Fruit fly (Drosophila melanogaster) whole organism, embryonic: Measurements from ENCODE around the gene vih.

Experiments used
- CG10431 ChIP-seq: fragments of 200-800 bp; sonication (Bioruptor generic); optimal IDR thresholded peaks from 3 replicates; lab custom pipeline; 2018; ENCODE audit warnings: missing biosample characterization, mild to moderate bottlenecking, missing genetic modification characterization
- CG11247 ChIP-seq: fragments of 200-800 bp; sonication (Bioruptor generic); IDR thresholded peaks from 2 replicates; pipeline ENCODE4 v1.3.6; 2022; ENCODE audit warnings: missing biosample characterization, missing genetic modification characterization
- CG11504 ChIP-seq: fragments of 200-800 bp; sonication (Bioruptor generic); optimal IDR thresholded peaks from 3 replicates; lab custom pipeline; 2019; ENCODE audit warnings: missing biosample characterization, mild to moderate bottlenecking, missing genetic modification characterization, moderate library complexity
- CG11696 ChIP-seq: fragments of 200-800 bp; sonication (Bioruptor generic); IDR thresholded peaks from 2 replicates; pipeline ENCODE4 v1.3.6; 2022; ENCODE audit warnings: missing biosample characterization, missing genetic modification characterization
- CG12104 ChIP-seq: fragments of 200-800 bp; sonication (Bioruptor generic); optimal IDR thresholded peaks from 3 replicates; lab custom pipeline; 2016; ENCODE audit warnings: missing biosample characterization, missing genetic modification characterization
- CG14860 ChIP-seq: fragments of 200-800 bp; sonication (Bioruptor generic); IDR thresholded peaks from 3 replicates; pipeline ENCODE4 v1.3.6; 2022; ENCODE audit warnings: missing biosample characterization, missing genetic modification characterization; ENCODE audit not compliant: partially characterized antibody
- CG15073 ChIP-seq: fragments of 200-800 bp; sonication (Bioruptor generic); optimal IDR thresholded peaks from 2 replicates; lab custom pipeline; 2016; ENCODE audit warnings: missing biosample characterization, missing genetic modification characterization
- CG15514 ChIP-seq: fragments of 200-800 bp; sonication (Bioruptor generic); optimal IDR thresholded peaks from 3 replicates; lab custom pipeline; 2017; ENCODE audit warnings: missing biosample characterization, missing genetic modification characterization, mild to moderate bottlenecking, moderate library complexity, missing genetic modification reagents
- CG1647 ChIP-seq: fragments of 200-800 bp; sonication (Bioruptor generic); optimal IDR thresholded peaks from 3 replicates; lab custom pipeline; 2016; ENCODE audit warnings: missing biosample characterization, missing genetic modification characterization
- CG17568 ChIP-seq: fragments of 200-800 bp; sonication (Bioruptor generic); optimal IDR thresholded peaks from 2 replicates; lab custom pipeline; 2018; ENCODE audit warnings: missing biosample characterization, mild to moderate bottlenecking, missing genetic modification characterization, moderate library complexity
- CG17612 ChIP-seq: fragments of 200-800 bp; sonication (Bioruptor generic); IDR thresholded peaks from 2 replicates; pipeline ENCODE4 v1.3.6; 2022; ENCODE audit warnings: missing biosample characterization, missing genetic modification characterization
- CG17802 ChIP-seq: fragments of 200-800 bp; sonication (Bioruptor generic); optimal IDR thresholded peaks from 2 replicates; lab custom pipeline; 2018; ENCODE audit warnings: missing biosample characterization, mild to moderate bottlenecking, missing genetic modification characterization, moderate library complexity
- CG2129 ChIP-seq: fragments of 200-800 bp; sonication (Bioruptor generic); IDR thresholded peaks from 2 replicates; pipeline ENCODE4 v1.3.6; 2022; ENCODE audit warnings: missing biosample characterization, missing genetic modification characterization; ENCODE audit not compliant: partially characterized antibody
- CG3407 ChIP-seq: fragments of 200-800 bp; sonication (Bioruptor generic); optimal IDR thresholded peaks from 2 replicates; lab custom pipeline; 2018; ENCODE audit warnings: missing biosample characterization, mild to moderate bottlenecking, missing genetic modification characterization
- CG4404 ChIP-seq: fragments of 200-800 bp; sonication (Bioruptor generic); IDR thresholded peaks from 2 replicates; pipeline ENCODE4 v1.3.6; 2022; ENCODE audit warnings: missing biosample characterization, missing genetic modification characterization
- CG6272 ChIP-seq: fragments of 200-800 bp; sonication (Bioruptor generic); IDR thresholded peaks from 2 replicates; pipeline ENCODE4 v1.3.6; 2022; ENCODE audit warnings: missing biosample characterization, missing genetic modification characterization
- CG6654 ChIP-seq: fragments of 200-800 bp; sonication (Bioruptor generic); optimal IDR thresholded peaks from 2 replicates; lab custom pipeline; 2017; ENCODE audit warnings: missing biosample characterization, mild to moderate bottlenecking, missing genetic modification characterization
- CG6765 ChIP-seq: fragments of 200-800 bp; sonication (Bioruptor generic); optimal IDR thresholded peaks from 3 replicates; lab custom pipeline; 2017; ENCODE audit warnings: missing biosample characterization, mild to moderate bottlenecking, missing genetic modification characterization
- CG8089 ChIP-seq: fragments of 200-800 bp; sonication (Bioruptor generic); optimal IDR thresholded peaks from 3 replicates; lab custom pipeline; 2016; ENCODE audit warnings: missing biosample characterization, missing genetic modification characterization
- Dad ChIP-seq: fragments of 200-800 bp; sonication (Bioruptor generic); optimal IDR thresholded peaks from 3 replicates; lab custom pipeline; 2016; ENCODE audit warnings: missing biosample characterization, missing genetic modification characterization
- Dip3 ChIP-seq: fragments of 200-800 bp; sonication (Bioruptor generic); optimal IDR thresholded peaks from 3 replicates; lab custom pipeline; 2016; ENCODE audit warnings: missing biosample characterization, missing genetic modification characterization
- Dref ChIP-seq: fragments of 200-800 bp; sonication (Bioruptor generic); IDR thresholded peaks from 2 replicates; pipeline ENCODE4 v1.3.6; 2022; ENCODE audit warnings: missing biosample characterization, missing genetic modification characterization
- Drgx ChIP-seq: fragments of 200-800 bp; sonication (Bioruptor generic); IDR thresholded peaks from 2 replicates; pipeline ENCODE4 v1.3.6; 2022; ENCODE audit warnings: missing biosample characterization, missing genetic modification characterization
- Hmr ChIP-seq: fragments of 200-800 bp; sonication (Bioruptor generic); optimal IDR thresholded peaks from 3 replicates; lab custom pipeline; 2017; ENCODE audit warnings: mild to moderate bottlenecking, missing biosample characterization, missing genetic modification reagents, missing genetic modification characterization
- Lpt ChIP-seq: fragments of >200 bp; optimal IDR thresholded peaks from 2 replicates; lab custom pipeline; 2018; ENCODE audit warnings: missing biosample characterization, missing genetic modification characterization
- MESR4 ChIP-seq: fragments of 200-800 bp; sonication (Bioruptor generic); optimal IDR thresholded peaks from 2 replicates; lab custom pipeline; 2018; ENCODE audit warnings: missing biosample characterization, mild to moderate bottlenecking, missing genetic modification characterization, moderate library complexity
- Mrtf ChIP-seq: fragments of 200-800 bp; sonication (Bioruptor generic); IDR thresholded peaks from 3 replicates; pipeline ENCODE4 v1.3.6; 2022; ENCODE audit warnings: missing biosample characterization, missing genetic modification characterization
- Rfx ChIP-seq: fragments of 200-800 bp; sonication (Bioruptor generic); IDR thresholded peaks from 2 replicates; pipeline ENCODE4 v1.3.6; 2022; ENCODE audit warnings: missing biosample characterization, missing genetic modification characterization
- Side ChIP-seq: fragments of 200-800 bp; sonication (Bioruptor generic); optimal IDR thresholded peaks from 2 replicates; lab custom pipeline; 2016; ENCODE audit warnings: missing biosample characterization, missing genetic modification characterization
- caup ChIP-seq: fragments of 200-800 bp; sonication (Bioruptor generic); optimal IDR thresholded peaks from 3 replicates; lab custom pipeline; 2017; ENCODE audit warnings: missing biosample characterization, mild to moderate bottlenecking, missing genetic modification characterization, moderate library complexity; ENCODE audit not compliant: severe bottlenecking
- chif ChIP-seq, 2 experiments: fragments of 200-800 bp; sonication (Bioruptor generic); optimal IDR thresholded peaks; 3 replicates each; lab custom pipeline; 2016; ENCODE audit warnings: missing biosample characterization in 2 of 2, missing genetic modification characterization in 2 of 2
- chinmo ChIP-seq: fragments of 200-800 bp; sonication (Bioruptor generic); IDR thresholded peaks from 4 replicates; pipeline ENCODE4 v1.3.6; 2022; ENCODE audit warnings: missing biosample characterization, missing genetic modification characterization; ENCODE audit not compliant: partially characterized antibody
- dysf ChIP-seq: fragments of 200-800 bp; sonication (Bioruptor generic); IDR thresholded peaks from 3 replicates; pipeline ENCODE4 v1.3.6; 2022; ENCODE audit warnings: missing biosample characterization, missing genetic modification characterization
- fd102C ChIP-seq: fragments of 200-800 bp; sonication (Bioruptor generic); optimal IDR thresholded peaks from 2 replicates; lab custom pipeline; 2018; ENCODE audit warnings: missing biosample characterization, mild to moderate bottlenecking, missing genetic modification characterization, moderate library complexity
- fd3F ChIP-seq: fragments of 200-800 bp; sonication (Bioruptor generic); optimal IDR thresholded peaks from 2 replicates; lab custom pipeline; 2018; ENCODE audit warnings: missing biosample characterization, mild to moderate bottlenecking, missing genetic modification characterization, moderate library complexity
- fd96Cb ChIP-seq: fragments of 200-800 bp; sonication (Bioruptor generic); optimal IDR thresholded peaks from 2 replicates; lab custom pipeline; 2018; ENCODE audit warnings: missing biosample characterization, mild to moderate bottlenecking, missing genetic modification characterization, moderate library complexity
- gcm2 ChIP-seq: fragments of 200-800 bp; sonication (Bioruptor generic); optimal IDR thresholded peaks from 2 replicates; lab custom pipeline; 2016; ENCODE audit warnings: missing biosample characterization, missing genetic modification characterization
- gem ChIP-seq: fragments of 200-800 bp; sonication (Bioruptor generic); optimal IDR thresholded peaks from 2 replicates; lab custom pipeline; 2019; ENCODE audit warnings: missing biosample characterization, mild to moderate bottlenecking, missing genetic modification characterization, moderate library complexity
- grau ChIP-seq: fragments of 200-800 bp; optimal IDR thresholded peaks from 3 replicates; lab custom pipeline; 2019; ENCODE audit warnings: missing biosample characterization, mild to moderate bottlenecking, missing genetic modification characterization, moderate library complexity
- gsb ChIP-seq: fragments of 200-800 bp; sonication (Bioruptor generic); IDR thresholded peaks from 2 replicates; pipeline ENCODE4 v1.3.6; 2022; ENCODE audit warnings: missing biosample characterization, missing genetic modification characterization
- h ChIP-seq: fragments of >200 bp; optimal IDR thresholded peaks from 2 replicates; lab custom pipeline; 2017
- odd ChIP-seq: fragments of 200-800 bp; sonication (Bioruptor generic); optimal IDR thresholded peaks from 2 replicates; lab custom pipeline; 2017; ENCODE audit warnings: missing biosample characterization, mild to moderate bottlenecking, missing genetic modification characterization
- onecut ChIP-seq: fragments of 200-800 bp; sonication (Bioruptor generic); IDR thresholded peaks from 2 replicates; pipeline ENCODE4 v1.3.6; 2022; ENCODE audit warnings: missing biosample characterization, missing genetic modification characterization
- psq ChIP-seq: fragments of 200-800 bp; sonication (Bioruptor generic); optimal IDR thresholded peaks from 2 replicates; lab custom pipeline; 2017; ENCODE audit warnings: missing biosample characterization, missing genetic modification characterization
- rib ChIP-seq: fragments of 200-800 bp; sonication (Bioruptor generic); IDR thresholded peaks from 2 replicates; pipeline ENCODE4 v1.3.6; 2022; ENCODE audit warnings: missing biosample characterization, missing genetic modification characterization
- ro ChIP-seq: fragments of 200-800 bp; sonication (Bioruptor generic); IDR thresholded peaks from 2 replicates; pipeline ENCODE4 v1.3.6; 2022; ENCODE audit warnings: missing biosample characterization, missing genetic modification characterization
- slou ChIP-seq: fragments of 200-800 bp; sonication (Bioruptor generic); optimal IDR thresholded peaks from 3 replicates; lab custom pipeline; 2016; ENCODE audit warnings: missing biosample characterization, missing genetic modification characterization
- tap ChIP-seq: fragments of 200-800 bp; optimal IDR thresholded peaks from 3 replicates; lab custom pipeline; 2019; ENCODE audit warnings: missing biosample characterization, mild to moderate bottlenecking, missing genetic modification characterization, moderate library complexity
- trem ChIP-seq: fragments of 200-800 bp; optimal IDR thresholded peaks from 3 replicates; lab custom pipeline; 2019; ENCODE audit warnings: missing biosample characterization, mild to moderate bottlenecking, missing genetic modification characterization, moderate library complexity
- trh ChIP-seq: fragments of 200-800 bp; sonication (Bioruptor generic); optimal IDR thresholded peaks from 2 replicates; lab custom pipeline; 2016; ENCODE audit warnings: missing biosample characterization, missing genetic modification characterization
- wdn ChIP-seq: fragments of 200-800 bp; sonication (Bioruptor generic); IDR thresholded peaks from 2 replicates; pipeline ENCODE4 v1.3.6; 2022; ENCODE audit warnings: missing biosample characterization, missing genetic modification characterization

Gene vih

DNA sequence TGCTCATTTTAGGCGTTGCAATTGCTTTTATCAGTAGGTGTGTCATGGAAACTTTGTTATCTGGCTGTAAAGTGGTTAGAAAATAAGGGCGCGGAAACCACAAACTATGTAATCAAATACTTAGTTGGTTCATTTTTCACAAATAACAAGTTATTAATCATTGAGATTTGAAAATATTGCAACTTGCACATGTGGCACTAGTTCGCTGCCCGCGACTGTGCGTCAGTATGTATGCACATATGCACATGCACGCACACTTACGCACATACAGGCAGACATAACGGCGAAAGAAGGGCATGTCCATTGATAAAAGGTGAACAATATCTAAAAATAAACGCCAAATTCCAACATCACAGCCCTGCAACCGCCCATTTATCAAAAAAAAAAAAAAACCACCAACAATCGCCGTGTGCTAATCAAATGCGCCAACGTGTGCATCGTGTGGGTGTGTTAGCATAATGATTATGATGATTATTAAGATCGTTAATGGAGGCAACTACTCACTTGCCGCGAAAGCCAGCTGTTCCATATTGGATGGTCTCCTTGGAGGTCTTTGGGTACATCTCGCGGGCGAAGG is 25.4 kb downstream of the vih start (continued):
- TF ChIP-seq Hmr (no peak), CG17568 (no peak), fd96Cb (tag; lab: Kevin White, UChicago) (peak; percentile 42), CG4404 (GFP tag; lab: Robert Waterston, UW) (0 out of 2 replicates have a peak, but pooled peaks have one; percentile 11), tap (tag; lab: Kevin White, UChicago) (peak; percentile 49), CG11504 (peak; percentile 72), CG6765 (GFP tag; lab: Kevin White, UChicago) (no peak), CG6272 (GFP tag; lab: Robert Waterston, UW) (no peak), rib (no peak), wdn (GFP tag; lab: Robert Waterston, UW) (peak; percentile 22; the same call in 1 of the 2 replicates), gcm2 (GFP tag; lab: Kevin White, UChicago) (no peak), trem (tag; lab: Kevin White, UChicago) (peak; percentile 8), caup (peak; percentile 19), CG11247 (0 out of 2 replicates have a peak, but pooled peaks have one; percentile 43)

DNA sequence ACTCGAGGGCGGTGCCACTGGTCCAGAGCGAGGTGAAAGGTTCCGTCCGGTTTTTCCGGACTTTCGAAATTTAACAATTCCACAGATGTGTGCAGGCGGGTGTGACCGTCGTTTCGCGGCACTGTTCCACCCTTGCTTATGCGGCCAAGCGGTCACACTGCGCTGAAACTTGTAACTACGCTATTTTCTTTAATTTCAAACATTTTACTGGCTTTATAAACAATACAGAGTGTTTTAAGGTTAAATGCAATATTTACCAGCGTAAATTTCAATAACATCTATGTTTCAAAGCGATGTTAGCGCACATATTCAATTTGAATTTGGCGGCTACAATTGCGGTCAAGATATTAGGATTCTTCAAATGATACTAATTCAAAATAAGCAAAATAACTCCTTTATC is 26.0 kb downstream of the vih start, which contains the start of gene nst:
nst (minus strand) TSS at position 128 of the 400 bp plus-strand sequence.
- TF ChIP-seq Dad (no peak), CG6654 (no peak), Lpt (no peak), CG17612 (GFP tag; lab: Robert Waterston, UW) (no peak), CG12104 (no peak), CG8089 (GFP tag; lab: Kevin White, UChicago) (no peak), CG14860 (GFP tag; lab: Robert Waterston, UW) (no peak), Mrtf (no peak), CG10431 (GFP tag; lab: Kevin White, UChicago) (no peak), CG2129 (no peak), chif (GFP tag; optimal IDR thresholded peaks at IDR 0.05; lab: Kevin White, UChicago) (peak in 1 of 2 experiments; percentile 18), gem (peak; percentile 15), CG3407 (GFP tag; lab: Kevin White, UChicago) (no peak), CG1647 (GFP tag; lab: Kevin White, UChicago) (no peak), onecut (GFP tag; lab: Robert Waterston, UW) (no peak), CG15073 (GFP tag; lab: Kevin White, UChicago) (no peak), Side (GFP tag; lab: Kevin White, UChicago) (no peak), CG17802 (peak; percentile 2), Dref (GFP tag; lab: Robert Waterston, UW) (peak; percentile 33; the same call in 1 of the 2 replicates), gsb (GFP tag; lab: Robert Waterston, UW) (no peak), dysf (GFP tag; lab: Robert Waterston, UW) (no peak), CG15514 (peak; percentile 69), MESR4 (GFP tag; lab: Kevin White, UChicago) (no peak), h (lab: Kevin White, UChicago) (no peak), odd (GFP tag; lab: Kevin White, UChicago) (no peak), Rfx (GFP tag; lab: Robert Waterston, UW) (0 out of 2 replicates have a peak, but pooled peaks have one; percentile 28), Dip3 (GFP tag; lab: Kevin White, UChicago) (no peak), psq (GFP tag; lab: Kevin White, UChicago) (no peak), Drgx (GFP tag; lab: Robert Waterston, UW) (no peak), ro (GFP tag; lab: Robert Waterston, UW) (no peak), chinmo (no peak), fd3F (GFP tag; lab: Kevin White, UChicago) (no peak), CG11696 (peak; percentile 94), trh (GFP tag; lab: Kevin White, UChicago) (no peak), fd102C (GFP tag; lab: Kevin White, UChicago) (no peak), slou (GFP tag; lab: Kevin White, UChicago) (no peak), grau (tag; lab: Kevin White, UChicago) (peak; percentile 16)
